Worm (Caenorhabditis elegans) whole organism, L3 larva: ENCODE measurements around the gene sknr-1.

ENCODE experiments used
- ama-1 ChIP-seq: fragments of 150-350 bp; optimal IDR thresholded peaks from 2 replicates; lab custom pipeline; 2018
- ceh-28 ChIP-seq: fragments of 150-350 bp; optimal IDR thresholded peaks from 2 replicates; lab custom pipeline; 2014; ENCODE audit warnings: missing biosample characterization, missing genetic modification reagents, missing genetic modification characterization
- elt-2 ChIP-seq: sonication (generic microtip); optimal IDR thresholded peaks from 2 replicates; lab custom pipeline; 2016; ENCODE audit warnings: missing genetic modification reagents, mild to moderate bottlenecking, missing genetic modification characterization, missing compliant biosample characterization
- nhr-76 ChIP-seq: fragments of 150-350 bp; sonication (generic microtip); optimal IDR thresholded peaks from 5 replicates; lab custom pipeline; 2014; ENCODE audit warnings: missing biosample characterization, missing genetic modification characterization

ce11 chrV:2623765-2624164 lies 1.5 kb downstream of the sknr-1 start:
- TF ChIP-seq ama-1 (lab: Kevin White, UChicago): no peak
- no peak for TF ChIP-seq nhr-76 (tag; lab: Kevin White, UChicago)
- no peak for TF ChIP-seq ceh-28 (tag; lab: Kevin White, UChicago)
- no peak for TF ChIP-seq elt-2 (tag; lab: Kevin White, UChicago)
